Worm (Caenorhabditis elegans): ENCODE results near the gene clec-26.

- TF ChIP-seq R02D3.7 (tag; optimal IDR thresholded peaks at IDR 0.05) = no peak
- no peak for TF ChIP-seq nhr-237 (tag; optimal IDR thresholded peaks at IDR 0.05)
- no peak for TF ChIP-seq tbx-2 (tag; optimal IDR thresholded peaks at IDR 0.05)
- TF ChIP-seq nhr-11 (tag; optimal IDR thresholded peaks at IDR 0.05) = no peak
- TF ChIP-seq zag-1 (tag; optimal IDR thresholded peaks at IDR 0.05) = no peak
- no peak for TF ChIP-seq skn-1 (tag; optimal IDR thresholded peaks at IDR 0.05)
Measured at ce11 chrV:16857977-16858479, 9.6 kb downstream of the clec-26 start, which contains the start of the genes clec-31 and clec-22.

Measured in whole organism, L3 larva.